Fruit fly (Drosophila melanogaster): ENCODE results near the gene qm.
A peak's percentile ranks its signal among the peaks of the same experiment; 100 is the strongest.

The qm gene

DNA sequence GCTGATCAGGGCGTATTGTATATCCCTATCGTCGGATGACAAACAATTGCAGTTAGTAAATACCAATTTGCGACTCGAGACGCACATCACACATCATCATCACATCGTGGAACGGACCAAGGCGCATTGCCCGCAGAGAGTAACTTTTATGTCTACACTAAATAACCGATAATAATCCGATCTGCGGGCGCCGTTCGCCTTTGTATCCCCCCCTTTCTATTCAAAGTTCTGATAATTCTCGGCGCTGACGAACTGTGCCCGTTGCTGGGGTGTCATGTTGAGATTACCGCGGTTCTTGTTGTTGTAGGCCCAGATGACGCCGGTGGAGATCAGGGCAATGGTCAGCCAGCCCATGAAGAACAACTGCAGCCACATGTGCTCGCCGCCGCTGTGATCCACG lies 21.4 kb upstream of the qm start:
- TF ChIP-seq CG7101 (tag; optimal IDR thresholded peaks at IDR 0.05) (no peak), CG7045 (GFP tag; optimal IDR thresholded peaks at IDR 0.05) (no peak), cnc (optimal IDR thresholded peaks at IDR 0.05) (no peak), ovo (GFP tag; optimal IDR thresholded peaks at IDR 0.05) (no peak), bab1 (GFP tag; optimal IDR thresholded peaks at IDR 0.05) (no peak)

DNA sequence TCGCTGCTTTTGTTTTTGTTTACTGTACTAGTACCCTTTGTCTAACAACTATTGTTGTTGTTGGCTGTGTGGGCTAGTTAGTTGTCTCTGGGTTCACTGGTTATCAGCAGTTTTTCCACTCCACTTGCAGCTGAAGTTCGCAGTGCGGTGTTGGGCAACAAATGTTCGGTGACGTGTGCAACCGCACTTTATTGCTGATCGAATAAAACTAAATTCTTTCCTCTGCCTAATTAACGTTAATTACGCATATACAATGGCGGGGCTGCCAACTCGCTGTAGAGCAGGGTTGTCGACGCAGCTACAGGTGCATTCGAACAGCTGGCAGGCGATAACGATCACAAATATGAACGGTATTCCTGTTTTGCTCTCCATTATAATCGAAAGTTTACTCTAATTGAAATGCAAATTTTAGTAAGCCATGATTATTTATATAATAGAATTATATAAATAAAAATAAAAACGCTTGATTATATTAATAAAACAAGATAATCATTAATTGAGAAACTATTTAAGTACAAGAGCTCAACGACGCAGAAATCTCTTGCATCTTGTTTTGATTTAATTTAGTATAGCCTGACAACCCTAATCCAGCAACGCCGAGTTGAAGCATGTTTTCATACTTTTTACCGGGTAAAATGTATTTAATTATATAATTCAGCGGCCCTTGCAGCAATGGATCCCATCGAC lies 19.4 kb upstream of the qm start, which contains the start of the genes mrva, CG42307 and mus312:
Gene mrva (minus strand): TSS at position 276 of the 687 bp plus-strand sequence.
Gene CG42307 (plus strand): TSS at position 566 of the 687 bp plus-strand sequence.
Gene mus312 (plus strand): TSS at position 566 of the 687 bp plus-strand sequence.
- TF ChIP-seq toe (GFP tag; optimal IDR thresholded peaks at IDR 0.05) (no peak), CG7101 (tag; optimal IDR thresholded peaks at IDR 0.05) (peak; percentile 96), CG33017 (tag; optimal IDR thresholded peaks at IDR 0.05) (peak; percentile 93), Crg-1 (GFP tag; optimal IDR thresholded peaks at IDR 0.05) (peak; percentile 80), ovo (GFP tag; optimal IDR thresholded peaks at IDR 0.05) (peak; percentile 80), kay (GFP tag; ENCODE audit: borderline replicate concordance) (no peak), CG5204 (GFP tag; optimal IDR thresholded peaks at IDR 0.05) (no peak), CG14711 (tag; optimal IDR thresholded peaks at IDR 0.05) (peak; percentile 99), tj (GFP tag; optimal IDR thresholded peaks at IDR 0.05) (peak; percentile 88), Mnt (GFP tag; optimal IDR thresholded peaks at IDR 0.05) (peak; percentile 70), CG7045 (GFP tag; optimal IDR thresholded peaks at IDR 0.05) (peak; percentile 90), Hr96 (GFP tag; optimal IDR thresholded peaks at IDR 0.05) (no peak), CG11617 (GFP tag; optimal IDR thresholded peaks at IDR 0.05) (peak; percentile 96), cic (GFP tag; optimal IDR thresholded peaks at IDR 0.05) (peak; percentile 69), bab1 (GFP tag; optimal IDR thresholded peaks at IDR 0.05) (peak; percentile 86), Clk (GFP tag; optimal IDR thresholded peaks at IDR 0.05) (peak; percentile 51), cnc (optimal IDR thresholded peaks at IDR 0.05) (no peak), pad (GFP tag; optimal IDR thresholded peaks at IDR 0.05) (peak; percentile 69), CG12768 (GFP tag; optimal IDR thresholded peaks at IDR 0.05) (peak; percentile 90), CG1620 (GFP tag; optimal IDR thresholded peaks at IDR 0.05) (peak; percentile 75)

DNA sequence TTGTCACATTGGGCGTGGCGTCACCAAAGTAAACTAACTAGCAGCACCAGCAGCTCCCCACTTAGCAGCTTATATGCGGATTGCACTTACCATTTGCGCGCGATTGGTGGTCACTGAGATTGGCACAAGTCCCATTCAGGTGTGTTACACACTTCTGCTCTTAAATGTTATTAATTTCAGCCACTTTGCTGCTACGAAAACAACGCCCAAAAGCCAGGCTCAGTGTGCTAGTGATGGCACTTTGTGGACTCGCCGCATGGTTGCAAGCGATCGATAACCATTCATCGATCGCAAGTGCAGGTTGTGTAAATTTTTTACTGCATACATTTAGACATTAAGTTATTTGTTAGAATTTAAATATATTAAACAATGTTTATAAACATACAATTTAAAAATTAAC lies 13.1 kb upstream of the qm start, which contains the start of the genes wrm1 and wrm2:
Gene wrm1 (minus strand): TSS at position 237 of the 400 bp plus-strand sequence.
Gene wrm2 (minus strand): TSS at position 237 of the 400 bp plus-strand sequence.
- TF ChIP-seq bab1 (GFP tag; optimal IDR thresholded peaks at IDR 0.05) (peak; percentile 52), cnc (optimal IDR thresholded peaks at IDR 0.05) (no peak), CG14711 (tag; optimal IDR thresholded peaks at IDR 0.05) (peak; percentile 5), Mnt (GFP tag; optimal IDR thresholded peaks at IDR 0.05) (peak; percentile 55)

DNA sequence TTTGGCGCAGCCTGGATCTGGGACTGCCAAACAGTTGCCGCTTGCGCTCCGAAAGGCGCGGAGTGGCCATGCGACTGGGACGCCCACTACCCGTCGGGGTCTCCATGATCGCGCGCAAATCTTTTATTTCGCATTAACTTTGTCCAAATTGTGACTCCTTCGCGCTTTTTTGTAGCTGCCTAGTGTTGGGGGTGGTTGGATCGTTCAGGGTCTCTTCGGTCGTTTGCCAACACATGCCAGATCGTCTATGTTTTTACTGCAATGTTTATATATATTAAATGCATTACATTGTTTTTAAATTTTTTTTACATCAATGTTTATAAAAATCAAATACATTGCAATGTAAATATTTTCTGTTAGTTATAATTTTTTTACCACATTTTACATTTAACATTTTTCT lies 9.3 kb upstream of the qm start:
- TF ChIP-seq cic (GFP tag; optimal IDR thresholded peaks at IDR 0.05) = no peak
- TF ChIP-seq CG14711 (tag; optimal IDR thresholded peaks at IDR 0.05) = no peak
- TF ChIP-seq CG5204 (GFP tag; optimal IDR thresholded peaks at IDR 0.05) = no peak
- TF ChIP-seq CG1620 (GFP tag; optimal IDR thresholded peaks at IDR 0.05) = peak; percentile 52
- no peak for TF ChIP-seq Hr96 (GFP tag; optimal IDR thresholded peaks at IDR 0.05)
- TF ChIP-seq ovo (GFP tag; optimal IDR thresholded peaks at IDR 0.05) = peak; percentile 20
- no peak for TF ChIP-seq kay (GFP tag; ENCODE audit: borderline replicate concordance)
- peak; percentile 2 for TF ChIP-seq Mnt (GFP tag; optimal IDR thresholded peaks at IDR 0.05)
- TF ChIP-seq CG7045 (GFP tag; optimal IDR thresholded peaks at IDR 0.05) = no peak
- no peak for TF ChIP-seq tj (GFP tag; optimal IDR thresholded peaks at IDR 0.05)
- peak; percentile 54 for TF ChIP-seq CG7101 (tag; optimal IDR thresholded peaks at IDR 0.05)
- TF ChIP-seq bab1 (GFP tag; optimal IDR thresholded peaks at IDR 0.05) = no peak
- TF ChIP-seq pad (GFP tag; optimal IDR thresholded peaks at IDR 0.05) = peak; percentile 50
- no peak for TF ChIP-seq toe (GFP tag; optimal IDR thresholded peaks at IDR 0.05)
- no peak for TF ChIP-seq cnc (optimal IDR thresholded peaks at IDR 0.05)
- peak; percentile 31 for TF ChIP-seq CG12768 (GFP tag; optimal IDR thresholded peaks at IDR 0.05)
- no peak for TF ChIP-seq CG11617 (GFP tag; optimal IDR thresholded peaks at IDR 0.05)
- TF ChIP-seq Clk (GFP tag; optimal IDR thresholded peaks at IDR 0.05) = no peak
- TF ChIP-seq CG33017 (tag; optimal IDR thresholded peaks at IDR 0.05) = no peak
- peak; percentile 66 for TF ChIP-seq Crg-1 (GFP tag; optimal IDR thresholded peaks at IDR 0.05)

DNA sequence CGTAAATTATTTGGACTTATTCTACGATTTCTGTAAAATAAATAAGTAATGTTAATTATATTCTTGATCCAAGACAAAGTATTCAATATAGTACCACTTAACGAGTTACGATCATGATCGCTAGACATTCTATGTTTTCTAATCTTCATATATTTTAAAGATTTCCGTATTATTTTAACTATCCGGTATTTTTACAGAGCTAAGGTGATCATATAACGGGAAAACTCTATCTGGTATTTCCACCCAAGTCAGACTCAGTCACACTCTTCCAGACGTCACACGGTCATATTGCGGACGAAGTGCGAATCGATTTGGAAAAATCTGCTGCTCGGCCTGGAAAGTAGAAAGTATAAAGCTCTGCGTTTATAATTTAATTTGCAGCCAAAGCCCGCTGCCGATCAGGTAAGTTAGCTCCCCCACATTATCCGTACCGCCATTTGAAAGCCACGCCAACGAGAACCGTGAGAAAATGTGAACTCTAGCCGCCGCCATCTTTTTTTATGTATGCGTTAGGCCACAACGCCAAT lies 8.8 kb upstream of the qm start, which contains the start of the genes lark and eco:
Gene lark (plus strand): TSS at position 51 of the 527 bp plus-strand sequence.
Gene eco (minus strand): TSS at position 125 of the 527 bp plus-strand sequence.
- TF ChIP-seq CG7045 (GFP tag; optimal IDR thresholded peaks at IDR 0.05) = no peak
- no peak for TF ChIP-seq CG5204 (GFP tag; optimal IDR thresholded peaks at IDR 0.05)
- peak; percentile 11 for TF ChIP-seq Mnt (GFP tag; optimal IDR thresholded peaks at IDR 0.05)
- TF ChIP-seq Crg-1 (GFP tag; optimal IDR thresholded peaks at IDR 0.05) = no peak
- no peak for TF ChIP-seq kay (GFP tag; ENCODE audit: borderline replicate concordance)
- TF ChIP-seq CG33017 (tag; optimal IDR thresholded peaks at IDR 0.05) = no peak
- no peak for TF ChIP-seq cic (GFP tag; optimal IDR thresholded peaks at IDR 0.05)
- no peak for TF ChIP-seq Clk (GFP tag; optimal IDR thresholded peaks at IDR 0.05)
- TF ChIP-seq bab1 (GFP tag; optimal IDR thresholded peaks at IDR 0.05) = peak; percentile 67
- no peak for TF ChIP-seq tj (GFP tag; optimal IDR thresholded peaks at IDR 0.05)
- no peak for TF ChIP-seq CG11617 (GFP tag; optimal IDR thresholded peaks at IDR 0.05)
- no peak for TF ChIP-seq CG7101 (tag; optimal IDR thresholded peaks at IDR 0.05)
- TF ChIP-seq cnc (optimal IDR thresholded peaks at IDR 0.05) = no peak
- TF ChIP-seq toe (GFP tag; optimal IDR thresholded peaks at IDR 0.05) = no peak
- no peak for TF ChIP-seq Hr96 (GFP tag; optimal IDR thresholded peaks at IDR 0.05)
- no peak for TF ChIP-seq CG1620 (GFP tag; optimal IDR thresholded peaks at IDR 0.05)
- TF ChIP-seq CG12768 (GFP tag; optimal IDR thresholded peaks at IDR 0.05) = peak; percentile 3
- no peak for TF ChIP-seq pad (GFP tag; optimal IDR thresholded peaks at IDR 0.05)
- TF ChIP-seq ovo (GFP tag; optimal IDR thresholded peaks at IDR 0.05) = no peak
- TF ChIP-seq CG14711 (tag; optimal IDR thresholded peaks at IDR 0.05) = peak; percentile 61

Measured in whole organism, adult.